Fruit fly (Drosophila melanogaster) whole organism, wandering third instar larva: Measurements from ENCODE around the gene CG7275.
A peak's percentile ranks its signal among the peaks of the same experiment; 100 is the strongest.

Experiments
- Abd-B ChIP-seq: fragments of >200 bp; optimal IDR thresholded peaks from 2 replicates; lab custom pipeline; 2017; ENCODE audit warnings: missing biosample characterization, missing genetic modification characterization
- CG32264 ChIP-seq: fragments of 200-800 bp; sonication (Bioruptor generic); optimal IDR thresholded peaks from 2 replicates; lab custom pipeline; 2016; ENCODE audit warnings: missing biosample characterization, missing genetic modification characterization
- CG9705 ChIP-seq: fragments of 200-800 bp; sonication (Bioruptor generic); optimal IDR thresholded peaks from 2 replicates; lab custom pipeline; 2018; ENCODE audit warnings: missing biosample characterization, mild to moderate bottlenecking, missing genetic modification characterization
- CrebA ChIP-seq: fragments of 200-800 bp; sonication (Bioruptor generic); optimal IDR thresholded peaks from 2 replicates; lab custom pipeline; 2016; ENCODE audit warnings: missing biosample characterization, mild to moderate bottlenecking, missing genetic modification characterization, borderline replicate concordance
- Dfd ChIP-seq: fragments of >200 bp; optimal IDR thresholded peaks from 2 replicates; lab custom pipeline; 2017; ENCODE audit warnings: missing biosample characterization, missing genetic modification characterization
- Dif ChIP-seq: fragments of 200-275, 200-300 bp; sonication (Bioruptor generic); optimal IDR thresholded peaks from 2 replicates; lab custom pipeline; 2018; ENCODE audit warnings: missing biosample characterization, missing genetic modification characterization; ENCODE audit not compliant: partially characterized antibody
- GATAd ChIP-seq: sonication (Bioruptor generic); optimal IDR thresholded peaks from 2 replicates; lab custom pipeline; 2016; ENCODE audit warnings: missing biosample characterization, missing genetic modification characterization
- HLH106 ChIP-seq: fragments of 200-800 bp; optimal IDR thresholded peaks from 3 replicates; lab custom pipeline; 2019; ENCODE audit warnings: missing biosample characterization, mild to moderate bottlenecking, missing genetic modification characterization, moderate library complexity
- Hnf4 ChIP-seq: fragments of 200-800 bp; sonication (Bioruptor generic); optimal IDR thresholded peaks from 2 replicates; lab custom pipeline; 2016; ENCODE audit warnings: missing biosample characterization, mild to moderate bottlenecking, missing genetic modification characterization
- Hr78 ChIP-seq: fragments of >200 bp; optimal IDR thresholded peaks from 2 replicates; lab custom pipeline; 2017; ENCODE audit warnings: missing biosample characterization, missing genetic modification characterization
- Hr83 ChIP-seq: fragments of 200-300 bp; sonication (Bioruptor generic); optimal IDR thresholded peaks from 2 replicates; lab custom pipeline; 2016; ENCODE audit warnings: missing biosample characterization, mild to moderate bottlenecking, missing genetic modification characterization, moderate library complexity; ENCODE audit not compliant: poor library complexity, severe bottlenecking
- Jra ChIP-seq: sonication (Bioruptor generic); optimal IDR thresholded peaks from 2 replicates; lab custom pipeline; 2016; ENCODE audit warnings: missing biosample characterization, missing genetic modification characterization
- Mio ChIP-seq: sonication (Bioruptor generic); optimal IDR thresholded peaks from 2 replicates; lab custom pipeline; 2016; ENCODE audit warnings: missing biosample characterization, missing genetic modification characterization
- Myc ChIP-seq: fragments of >200 bp; optimal IDR thresholded peaks from 2 replicates; lab custom pipeline; 2017
- N ChIP-seq: fragments of >200 bp; optimal IDR thresholded peaks from 2 replicates; lab custom pipeline; 2018; ENCODE audit warnings: missing biosample characterization, missing external identifiers, missing genetic modification characterization
- OdsH ChIP-seq: fragments of 200-800 bp; sonication (Bioruptor generic); optimal IDR thresholded peaks from 2 replicates; lab custom pipeline; 2016; ENCODE audit warnings: missing biosample characterization, mild to moderate bottlenecking, missing genetic modification characterization
- Rel ChIP-seq, 2 experiments: fragments of 200-800 bp; sonication (Bioruptor generic) in 1 of 2; optimal IDR thresholded peaks; 2 replicates in 1 of 2; 3 replicates in 1 of 2; lab custom pipeline; 2016 to 2019; ENCODE audit warnings: mild to moderate bottlenecking in 2 of 2, missing biosample characterization in 2 of 2, missing genetic modification characterization in 2 of 2, moderate library complexity in 1 of 2
- Sp1 ChIP-seq: fragments of 200-800 bp; sonication (Bioruptor generic); optimal IDR thresholded peaks from 3 replicates; lab custom pipeline; 2019; ENCODE audit warnings: missing biosample characterization, mild to moderate bottlenecking, missing genetic modification characterization, moderate library complexity
- Vsx2 ChIP-seq: fragments of 200-300, 225-300 bp; sonication (Bioruptor generic); optimal IDR thresholded peaks from 2 replicates; lab custom pipeline; 2018; ENCODE audit warnings: missing biosample characterization, missing genetic modification characterization; ENCODE audit not compliant: partially characterized antibody
- br ChIP-seq: fragments of 200-800 bp; sonication (Bioruptor generic); optimal IDR thresholded peaks from 2 replicates; lab custom pipeline; 2016; ENCODE audit warnings: missing biosample characterization, missing genetic modification characterization
- brk ChIP-seq: fragments of 200-800 bp; sonication (Bioruptor generic); optimal IDR thresholded peaks from 2 replicates; lab custom pipeline; 2016; ENCODE audit warnings: missing biosample characterization, mild to moderate bottlenecking, missing genetic modification characterization
- dl ChIP-seq, 2 experiments: fragments of 175-275, 200-275 bp in 1 of 2; fragments of 200-275 bp in 1 of 2; sonication (Bioruptor generic); optimal IDR thresholded peaks; lab custom pipeline; 2018; ENCODE audit warnings: mild to moderate bottlenecking in 2 of 2, missing biosample characterization in 2 of 2, missing genetic modification characterization in 2 of 2, moderate library complexity in 2 of 2; ENCODE audit not compliant: partially characterized antibody in 2 of 2, insufficient read depth in 1 of 2
- dmrt93B ChIP-seq: fragments of 200-800 bp; sonication (Bioruptor generic); optimal IDR thresholded peaks from 2 replicates; lab custom pipeline; 2018; ENCODE audit warnings: missing biosample characterization, mild to moderate bottlenecking, missing genetic modification characterization
- dsf ChIP-seq: sonication (Bioruptor generic); optimal IDR thresholded peaks from 2 replicates; lab custom pipeline; 2016; ENCODE audit warnings: missing biosample characterization, missing genetic modification characterization, borderline replicate concordance
- ey ChIP-seq: fragments of 200-800 bp; sonication (Bioruptor generic); optimal IDR thresholded peaks from 2 replicates; lab custom pipeline; 2016; ENCODE audit warnings: missing biosample characterization, missing genetic modification characterization
- foxo ChIP-seq, 2 experiments: fragments of 200-800 bp; sonication (Bioruptor generic); optimal IDR thresholded peaks; 2 replicates in 1 of 2; 3 replicates in 1 of 2; lab custom pipeline; 2016 to 2017; ENCODE audit warnings: missing biosample characterization in 2 of 2, missing genetic modification characterization in 2 of 2
- fru ChIP-seq: fragments of 200-800 bp; sonication (Bioruptor generic); optimal IDR thresholded peaks from 3 replicates; lab custom pipeline; 2016; ENCODE audit warnings: missing biosample characterization, mild to moderate bottlenecking, missing genetic modification characterization
- h ChIP-seq: fragments of 200-800 bp; sonication (Bioruptor generic); optimal IDR thresholded peaks from 3 replicates; lab custom pipeline; 2016; ENCODE audit warnings: missing biosample characterization, mild to moderate bottlenecking, missing genetic modification characterization
- jim ChIP-seq: fragments of 175-275, 200-325 bp; sonication (Bioruptor generic); optimal IDR thresholded peaks from 2 replicates; lab custom pipeline; 2016; ENCODE audit warnings: missing biosample characterization, mild to moderate bottlenecking, missing genetic modification characterization
- lola ChIP-seq: fragments of >200 bp; optimal IDR thresholded peaks from 2 replicates; lab custom pipeline; 2017; ENCODE audit warnings: missing biosample characterization, missing genetic modification characterization
- pan ChIP-seq: fragments of >200 bp; optimal IDR thresholded peaks from 2 replicates; lab custom pipeline; 2017
- psq ChIP-seq: fragments of 200-800 bp; sonication (Bioruptor generic); optimal IDR thresholded peaks from 3 replicates; lab custom pipeline; 2017; ENCODE audit warnings: missing biosample characterization, mild to moderate bottlenecking, missing genetic modification characterization, moderate library complexity
- rgr ChIP-seq: fragments of 200-800 bp; sonication (Bioruptor generic); optimal IDR thresholded peaks from 3 replicates; lab custom pipeline; 2016; ENCODE audit warnings: missing biosample characterization, mild to moderate bottlenecking, missing genetic modification characterization
- sage ChIP-seq: fragments of 200-800 bp; sonication (Bioruptor generic); optimal IDR thresholded peaks from 2 replicates; lab custom pipeline; 2016; ENCODE audit warnings: missing biosample characterization, mild to moderate bottlenecking, missing genetic modification characterization
- sv ChIP-seq: fragments of 200-800 bp; sonication (Bioruptor generic); optimal IDR thresholded peaks from 3 replicates; lab custom pipeline; 2016; ENCODE audit warnings: missing biosample characterization, missing genetic modification characterization
- tai ChIP-seq: sonication (Bioruptor generic); optimal IDR thresholded peaks from 2 replicates; lab custom pipeline; 2016; ENCODE audit warnings: missing biosample characterization, missing genetic modification characterization
- usp ChIP-seq: fragments of >200 bp; optimal IDR thresholded peaks from 2 replicates; lab custom pipeline; 2017; ENCODE audit warnings: missing biosample characterization, missing genetic modification characterization
- woc ChIP-seq: sonication (Bioruptor generic); optimal IDR thresholded peaks from 2 replicates; lab custom pipeline; 2016; ENCODE audit warnings: missing biosample characterization, mild to moderate bottlenecking, missing genetic modification characterization

The CG7275 gene

dm6 chr3L:15530638-15531225 lies 32.0 kb downstream of the CG7275 start (continued):
- TF ChIP-seq Sp1 (peak; percentile 50), Abd-B (GFP tag; lab: Kevin White, UChicago) (no peak), woc (GFP tag; lab: Kevin White, UChicago) (no peak), jim (no peak), Jra (GFP tag; lab: Kevin White, UChicago) (no peak), br (peak; percentile 15), psq (GFP tag; lab: Kevin White, UChicago) (no peak), CrebA (GFP tag; lab: Kevin White, UChicago) (no peak), HLH106 (tag; lab: Kevin White, UChicago) (no peak), Vsx2 (GFP tag; lab: Kevin White, UChicago) (no peak), dl (GFP tag; optimal IDR thresholded peaks at IDR 0.05; lab: Kevin White, UChicago; ENCODE audit: insufficient read depth in 1 of 2, partially characterized antibody in 2 of 2) (no peak), brk (GFP tag; lab: Kevin White, UChicago) (peak; percentile 58)
- TF ChIP-seq, all 38 proteins: peak for 9

dm6 chr3L:15531423-15532325 lies 32.9 kb downstream of the CG7275 start, which contains the start of gene CG43248:
Gene CG43248, minus strand, starts transcription at chr3L:15531473.
- TF ChIP-seq ey, result no peak
- no peak for TF ChIP-seq Hnf4 (GFP tag; lab: Kevin White, UChicago)
- TF ChIP-seq psq (GFP tag; lab: Kevin White, UChicago), result no peak
- no peak for TF ChIP-seq Mio
- TF ChIP-seq sv, result no peak
- no peak for TF ChIP-seq jim
- TF ChIP-seq Rel (GFP tag; optimal IDR thresholded peaks at IDR 0.05; lab: Kevin White, UChicago), result no peak
- TF ChIP-seq Rel (tag; optimal IDR thresholded peaks at IDR 0.05; lab: Kevin White, UChicago), result no peak
- no peak for TF ChIP-seq foxo (GFP tag; optimal IDR thresholded peaks at IDR 0.05; lab: Kevin White, UChicago)
- no peak for TF ChIP-seq Abd-B (GFP tag; lab: Kevin White, UChicago)
- no peak for TF ChIP-seq usp (GFP tag; lab: Kevin White, UChicago)
- no peak for TF ChIP-seq Dfd (GFP tag; lab: Kevin White, UChicago)
- TF ChIP-seq GATAd (GFP tag; lab: Kevin White, UChicago), result no peak
- no peak for TF ChIP-seq lola (GFP tag; lab: Kevin White, UChicago)
- TF ChIP-seq Myc, result no peak
- no peak for TF ChIP-seq fru (GFP tag; lab: Kevin White, UChicago)

dm6 chr3L:15532368-15533030 lies 33.7 kb downstream of the CG7275 start:
- TF ChIP-seq lola (GFP tag; lab: Kevin White, UChicago) (no peak), rgr (GFP tag; lab: Kevin White, UChicago) (peak; percentile 23), Mio (no peak), sv (no peak), GATAd (GFP tag; lab: Kevin White, UChicago) (no peak), CG9705 (no peak), Myc (no peak), psq (GFP tag; lab: Kevin White, UChicago) (peak; percentile 21), Abd-B (GFP tag; lab: Kevin White, UChicago) (no peak), Dif (GFP tag; lab: Kevin White, UChicago) (peak; percentile 89), sage (GFP tag; lab: Kevin White, UChicago) (peak; percentile 68), Jra (GFP tag; lab: Kevin White, UChicago) (peak; percentile 25), pan (lab: Kevin White, UChicago) (no peak), Rel (GFP tag; optimal IDR thresholded peaks at IDR 0.05; lab: Kevin White, UChicago) (peak; percentile 90), Rel (tag; optimal IDR thresholded peaks at IDR 0.05; lab: Kevin White, UChicago) (peak; percentile 97), CG32264 (GFP tag; lab: Kevin White, UChicago) (peak; percentile 13), Hnf4 (GFP tag; lab: Kevin White, UChicago) (no peak), foxo (GFP tag; optimal IDR thresholded peaks at IDR 0.05; lab: Kevin White, UChicago) (peak in 1 of 2 experiments; percentile 53), HLH106 (tag; lab: Kevin White, UChicago) (peak; percentile 71), CrebA (GFP tag; lab: Kevin White, UChicago) (peak; percentile 63), Dfd (GFP tag; lab: Kevin White, UChicago) (no peak), usp (GFP tag; lab: Kevin White, UChicago) (no peak), brk (GFP tag; lab: Kevin White, UChicago) (peak; percentile 5), tai (GFP tag; lab: Kevin White, UChicago) (peak; percentile 42), dsf (GFP tag; lab: Kevin White, UChicago) (no peak), Hr83 (GFP tag; lab: Kevin White, UChicago) (peak; percentile 28), Sp1 (peak; percentile 26), fru (GFP tag; lab: Kevin White, UChicago) (peak; percentile 62), OdsH (GFP tag; lab: Kevin White, UChicago) (no peak), Vsx2 (GFP tag; lab: Kevin White, UChicago) (no peak), dmrt93B (GFP tag; lab: Kevin White, UChicago) (peak; percentile 67), ey (peak; percentile 36), Hr78 (GFP tag; lab: Kevin White, UChicago) (no peak), h (peak; percentile 55), woc (GFP tag; lab: Kevin White, UChicago) (peak; percentile 37), N (GFP tag; lab: Kevin White, UChicago) (no peak), jim (no peak)
